Fruit fly (Drosophila melanogaster) whole organism, pupa: ENCODE data around the gene twf.

Experiments used
- CG12605 ChIP-seq: fragments of 200-800 bp; sonication (Bioruptor generic); IDR thresholded peaks from 2 replicates; pipeline ENCODE4 v1.3.6; 2022; ENCODE audit warnings: missing biosample characterization, missing genetic modification characterization
- CG17806 ChIP-seq: fragments of 200-800 bp; sonication (Bioruptor generic); optimal IDR thresholded peaks from 2 replicates; lab custom pipeline; 2018; ENCODE audit warnings: missing biosample characterization, mild to moderate bottlenecking, missing genetic modification characterization, moderate library complexity
- CG4496 ChIP-seq: fragments of 200-800 bp; sonication (Bioruptor generic); IDR thresholded peaks from 3 replicates; pipeline ENCODE4 v1.3.6; 2022; ENCODE audit warnings: missing biosample characterization, missing genetic modification characterization
- Pif1B ChIP-seq: fragments of 200-800 bp; sonication (Bioruptor generic); optimal IDR thresholded peaks from 3 replicates; lab custom pipeline; 2016; ENCODE audit warnings: missing biosample characterization, missing genetic modification characterization
- Snoo ChIP-seq: fragments of 200-800 bp; sonication (Bioruptor generic); optimal IDR thresholded peaks from 3 replicates; lab custom pipeline; 2017; ENCODE audit warnings: missing biosample characterization, mild to moderate bottlenecking, missing genetic modification characterization, inconsistent platforms
- fd96Ca ChIP-seq: fragments of 200-800 bp; sonication (Bioruptor generic); IDR thresholded peaks from 3 replicates; pipeline ENCODE4 v1.3.6; 2022; ENCODE audit warnings: missing biosample characterization, missing genetic modification characterization

dm6 chr3R:14081526-14081925 is 40.9 kb upstream of the twf start:
- no peak for TF ChIP-seq CG4496 (GFP tag; lab: Robert Waterston, UW)
- no peak for TF ChIP-seq CG17806
- no peak for TF ChIP-seq fd96Ca (GFP tag; lab: Robert Waterston, UW)
- TF ChIP-seq Snoo (tag; lab: Kevin White, UChicago): no peak
- no peak for TF ChIP-seq CG12605 (GFP tag; lab: Robert Waterston, UW)
- no peak for TF ChIP-seq Pif1B
